Worm (Caenorhabditis elegans): ENCODE measurements around the gene F10C1.3.

DNA sequence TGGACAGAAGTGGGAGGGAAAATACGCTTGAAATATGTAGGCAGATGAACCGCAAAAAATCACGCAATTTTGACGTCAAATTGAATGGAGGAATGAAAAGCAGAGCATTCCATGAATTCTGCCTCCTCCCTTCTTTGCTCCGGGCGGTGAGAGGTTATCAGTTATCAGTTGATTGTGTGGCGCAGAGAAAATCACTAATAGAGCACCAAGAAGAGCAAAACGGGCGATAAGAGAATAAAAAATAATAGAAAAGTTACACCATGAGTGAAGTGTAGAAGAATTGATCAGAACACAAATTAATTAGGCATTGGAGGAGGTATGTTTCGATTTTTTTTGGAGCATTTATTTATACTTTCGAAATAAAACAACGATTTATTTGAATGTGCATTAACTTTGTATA is 49.0 kb upstream of the F10C1.3 start:
- TF ChIP-seq bed-3 (GFP tag; optimal IDR thresholded peaks at IDR 0.05) (no peak), lin-32 (GFP tag; optimal IDR thresholded peaks at IDR 0.05) (no peak), mep-1 (tag; optimal IDR thresholded peaks at IDR 0.05) (no peak), blmp-1 (tag; optimal IDR thresholded peaks at IDR 0.05) (no peak), nhr-237 (tag; optimal IDR thresholded peaks at IDR 0.05) (no peak), elt-3 (tag; optimal IDR thresholded peaks at IDR 0.05) (no peak), elt-1 (tag; optimal IDR thresholded peaks at IDR 0.05; ENCODE audit: borderline replicate concordance, insufficient read depth) (no peak), ztf-11 (tag; optimal IDR thresholded peaks at IDR 0.05) (no peak), snpc-4 (tag; optimal IDR thresholded peaks at IDR 0.05) (no peak)

Measured in whole organism, mixed stage, embryonic.